Fruit fly (Drosophila melanogaster) whole organism, embryonic: ENCODE measurements around the gene AstA-R1.
A peak's percentile ranks its signal among the peaks of the same experiment; 100 is the strongest.

Source experiments
- BEAF-32 ChIP-seq: fragments of 200-800 bp; sonication (Bioruptor generic); optimal IDR thresholded peaks from 3 replicates; lab custom pipeline; 2017; ENCODE audit warnings: missing biosample characterization, missing genetic modification characterization, mild to moderate bottlenecking, moderate library complexity, missing genetic modification reagents
- Bgb ChIP-seq: fragments of 200-800 bp; sonication (Bioruptor generic); IDR thresholded peaks from 2 replicates; pipeline ENCODE4 v1.3.6; 2022; ENCODE audit warnings: missing biosample characterization, missing genetic modification characterization; ENCODE audit not compliant: partially characterized antibody
- CG10147 ChIP-seq: fragments of 200-800 bp; sonication (Bioruptor generic); optimal IDR thresholded peaks from 2 replicates; lab custom pipeline; 2019; ENCODE audit warnings: missing biosample characterization, mild to moderate bottlenecking, missing genetic modification characterization, moderate library complexity
- CG10267 ChIP-seq: fragments of 200-800 bp; sonication (Bioruptor generic); optimal IDR thresholded peaks from 2 replicates; lab custom pipeline; 2018; ENCODE audit warnings: missing biosample characterization, mild to moderate bottlenecking, missing genetic modification characterization, moderate library complexity
- CG13624 ChIP-seq: fragments of 200-800 bp; sonication (Bioruptor generic); optimal IDR thresholded peaks from 2 replicates; lab custom pipeline; 2016; ENCODE audit warnings: missing biosample characterization, missing genetic modification characterization
- CG15696 ChIP-seq: fragments of 200-800 bp; sonication (Bioruptor generic); optimal IDR thresholded peaks from 2 replicates; lab custom pipeline; 2019; ENCODE audit warnings: missing biosample characterization, mild to moderate bottlenecking, missing genetic modification characterization, moderate library complexity
- CG1647 ChIP-seq: fragments of 200-800 bp; sonication (Bioruptor generic); optimal IDR thresholded peaks from 3 replicates; lab custom pipeline; 2016; ENCODE audit warnings: missing biosample characterization, missing genetic modification characterization
- CG17361 ChIP-seq: fragments of 200-800 bp; sonication (Bioruptor generic); IDR thresholded peaks from 3 replicates; pipeline ENCODE4 v1.3.6; 2022; ENCODE audit warnings: missing biosample characterization, missing genetic modification characterization
- CG17385 ChIP-seq: fragments of 200-800 bp; sonication (Bioruptor generic); optimal IDR thresholded peaks from 3 replicates; lab custom pipeline; 2018; ENCODE audit warnings: missing biosample characterization, mild to moderate bottlenecking, missing genetic modification characterization
- CG31441 ChIP-seq: fragments of 200-800 bp; sonication (Bioruptor generic); IDR thresholded peaks from 2 replicates; pipeline ENCODE4 v1.3.6; 2022; ENCODE audit warnings: missing biosample characterization, missing genetic modification characterization
- CG3407 ChIP-seq: fragments of 200-800 bp; sonication (Bioruptor generic); optimal IDR thresholded peaks from 2 replicates; lab custom pipeline; 2018; ENCODE audit warnings: missing biosample characterization, mild to moderate bottlenecking, missing genetic modification characterization
- CG34224 ChIP-seq: fragments of 200-800 bp; sonication (Bioruptor generic); IDR thresholded peaks from 3 replicates; pipeline ENCODE4 v1.3.6; 2022; ENCODE audit warnings: missing biosample characterization, missing genetic modification characterization; ENCODE audit not compliant: partially characterized antibody
- CG34376 ChIP-seq: fragments of 200-800 bp; sonication (Bioruptor generic); optimal IDR thresholded peaks from 2 replicates; lab custom pipeline; 2018; ENCODE audit warnings: missing biosample characterization, mild to moderate bottlenecking, missing genetic modification characterization
- CG3838 ChIP-seq: fragments of 200-800 bp; sonication (Bioruptor generic); optimal IDR thresholded peaks from 3 replicates; lab custom pipeline; 2016; ENCODE audit warnings: missing biosample characterization, missing genetic modification characterization
- CG4404 ChIP-seq: fragments of 200-800 bp; sonication (Bioruptor generic); IDR thresholded peaks from 2 replicates; pipeline ENCODE4 v1.3.6; 2022; ENCODE audit warnings: missing biosample characterization, missing genetic modification characterization
- CG4424 ChIP-seq: fragments of 200-800 bp; sonication (Bioruptor generic); optimal IDR thresholded peaks from 3 replicates; lab custom pipeline; 2016; ENCODE audit warnings: missing biosample characterization, missing genetic modification characterization
- CG6765 ChIP-seq: fragments of 200-800 bp; sonication (Bioruptor generic); optimal IDR thresholded peaks from 3 replicates; lab custom pipeline; 2017; ENCODE audit warnings: missing biosample characterization, mild to moderate bottlenecking, missing genetic modification characterization
- CG7271 ChIP-seq: fragments of 200-800 bp; sonication (Bioruptor generic); optimal IDR thresholded peaks from 2 replicates; lab custom pipeline; 2018; ENCODE audit warnings: missing biosample characterization, mild to moderate bottlenecking, missing genetic modification characterization, moderate library complexity
- CG7357 ChIP-seq: fragments of 200-800 bp; sonication (Bioruptor generic); IDR thresholded peaks from 3 replicates; pipeline ENCODE4 v1.3.6; 2022; ENCODE audit warnings: missing biosample characterization, missing genetic modification characterization
- CG7556 ChIP-seq: fragments of 200-800 bp; sonication (Bioruptor generic); optimal IDR thresholded peaks from 2 replicates; lab custom pipeline; 2017; ENCODE audit warnings: missing biosample characterization, mild to moderate bottlenecking, missing genetic modification characterization
- CG7745 ChIP-seq: fragments of 200-800 bp; sonication (Bioruptor generic); optimal IDR thresholded peaks from 2 replicates; lab custom pipeline; 2018; ENCODE audit warnings: missing biosample characterization, mild to moderate bottlenecking, missing genetic modification characterization, moderate library complexity
- CG7786 ChIP-seq: fragments of 200-800 bp; sonication (Bioruptor generic); optimal IDR thresholded peaks from 2 replicates; lab custom pipeline; 2016; ENCODE audit warnings: missing biosample characterization, missing genetic modification characterization
- CG8290 ChIP-seq, 3 experiments: fragments of 200-800 bp; sonication (Bioruptor generic); optimal IDR thresholded peaks; 2 replicates each; lab custom pipeline; 2016 to 2019; ENCODE audit warnings: missing biosample characterization in 3 of 3, missing genetic modification characterization in 3 of 3, mild to moderate bottlenecking in 2 of 3, moderate library complexity in 1 of 3
- Fer1 ChIP-seq: fragments of 200-800 bp; sonication (Bioruptor generic); optimal IDR thresholded peaks from 2 replicates; lab custom pipeline; 2017; ENCODE audit warnings: missing biosample characterization, mild to moderate bottlenecking, missing genetic modification characterization
- HmgD ChIP-seq: fragments of 200-800 bp; sonication (Bioruptor generic); optimal IDR thresholded peaks from 3 replicates; lab custom pipeline; 2016; ENCODE audit warnings: missing biosample characterization, missing genetic modification characterization
- MBD-R2 ChIP-seq: fragments of 200-800 bp; sonication (Bioruptor generic); IDR thresholded peaks from 2 replicates; pipeline ENCODE4 v1.3.6; 2022; ENCODE audit warnings: missing biosample characterization, missing genetic modification characterization
- Mad ChIP-seq: fragments of 200-800 bp; sonication (Bioruptor generic); optimal IDR thresholded peaks from 2 replicates; lab custom pipeline; 2016; ENCODE audit warnings: missing biosample characterization, missing genetic modification characterization
- Meics ChIP-seq: fragments of 200-800 bp; sonication (Bioruptor generic); optimal IDR thresholded peaks from 2 replicates; lab custom pipeline; 2017; ENCODE audit warnings: missing biosample characterization, mild to moderate bottlenecking, missing genetic modification characterization
- NC2β ChIP-seq: fragments of 200-800 bp; sonication (Bioruptor generic); optimal IDR thresholded peaks from 2 replicates; lab custom pipeline; 2016; ENCODE audit warnings: missing biosample characterization, missing genetic modification characterization
- Nf-YC ChIP-seq: fragments of 200-800 bp; optimal IDR thresholded peaks from 3 replicates; lab custom pipeline; 2019; ENCODE audit warnings: missing biosample characterization, mild to moderate bottlenecking, missing genetic modification characterization, moderate library complexity
- Sry-β ChIP-seq: fragments of 200-800 bp; sonication (Bioruptor generic); optimal IDR thresholded peaks from 2 replicates; lab custom pipeline; 2018; ENCODE audit warnings: missing biosample characterization, mild to moderate bottlenecking, missing genetic modification characterization, moderate library complexity
- Ssrp ChIP-seq: fragments of 200-800 bp; sonication (Bioruptor generic); optimal IDR thresholded peaks from 2 replicates; lab custom pipeline; 2018; ENCODE audit warnings: missing biosample characterization, mild to moderate bottlenecking, missing genetic modification characterization, moderate library complexity
- abd-A ChIP-seq: fragments of 200-800 bp; sonication (Bioruptor generic); optimal IDR thresholded peaks from 3 replicates; lab custom pipeline; 2019; ENCODE audit warnings: missing biosample characterization, mild to moderate bottlenecking, missing genetic modification characterization, moderate library complexity
- ase ChIP-seq: fragments of 200-800 bp; sonication (Bioruptor generic); IDR thresholded peaks from 3 replicates; pipeline ENCODE4 v1.3.6; 2022; ENCODE audit warnings: missing biosample characterization, missing genetic modification characterization
- cas ChIP-seq: fragments of 200-800 bp; sonication (Bioruptor generic); IDR thresholded peaks from 2 replicates; pipeline ENCODE4 v1.3.6; 2022; ENCODE audit warnings: missing biosample characterization, missing genetic modification characterization
- chif ChIP-seq, 2 experiments: fragments of 200-800 bp; sonication (Bioruptor generic); optimal IDR thresholded peaks; 3 replicates each; lab custom pipeline; 2016; ENCODE audit warnings: missing biosample characterization in 2 of 2, missing genetic modification characterization in 2 of 2
- chinmo ChIP-seq: fragments of 200-800 bp; sonication (Bioruptor generic); IDR thresholded peaks from 4 replicates; pipeline ENCODE4 v1.3.6; 2022; ENCODE audit warnings: missing biosample characterization, missing genetic modification characterization; ENCODE audit not compliant: partially characterized antibody
- crol ChIP-seq: fragments of 200-800 bp; sonication (Bioruptor generic); IDR thresholded peaks from 2 replicates; pipeline ENCODE4 v1.3.6; 2022; ENCODE audit warnings: missing biosample characterization, missing genetic modification characterization
- cwo ChIP-seq: fragments of 200-800 bp; sonication (Bioruptor generic); optimal IDR thresholded peaks from 3 replicates; lab custom pipeline; 2017; ENCODE audit warnings: missing biosample characterization, missing genetic modification characterization, mild to moderate bottlenecking, moderate library complexity, missing genetic modification reagents
- dimm ChIP-seq: fragments of 200-800 bp; sonication (Bioruptor generic); IDR thresholded peaks from 2 replicates; pipeline ENCODE4 v1.3.6; 2022; ENCODE audit warnings: missing biosample characterization, missing genetic modification characterization
- dm ChIP-seq: fragments of 200-800 bp; sonication (Bioruptor generic); optimal IDR thresholded peaks from 3 replicates; lab custom pipeline; 2016; ENCODE audit warnings: missing biosample characterization, missing genetic modification characterization
- en ChIP-seq: fragments of 200-800 bp; sonication (Bioruptor generic); optimal IDR thresholded peaks from 2 replicates; lab custom pipeline; 2016; ENCODE audit warnings: missing biosample characterization, missing genetic modification characterization
- fu2 ChIP-seq: fragments of 200-800 bp; sonication (Bioruptor generic); optimal IDR thresholded peaks from 2 replicates; lab custom pipeline; 2016; ENCODE audit warnings: missing biosample characterization, missing genetic modification characterization
- lilli ChIP-seq: fragments of 200-800 bp; sonication (Bioruptor generic); optimal IDR thresholded peaks from 3 replicates; lab custom pipeline; 2016; ENCODE audit warnings: missing biosample characterization, missing genetic modification characterization
- nom ChIP-seq: fragments of 200-800 bp; sonication (Bioruptor generic); optimal IDR thresholded peaks from 2 replicates; lab custom pipeline; 2017; ENCODE audit warnings: missing biosample characterization, missing genetic modification characterization, mild to moderate bottlenecking, moderate library complexity, missing genetic modification reagents
- run ChIP-seq: fragments of 200-800 bp; sonication (Bioruptor generic); optimal IDR thresholded peaks from 3 replicates; lab custom pipeline; 2018; ENCODE audit warnings: missing biosample characterization, mild to moderate bottlenecking, missing genetic modification characterization
- sob ChIP-seq: fragments of 200-800 bp; sonication (Bioruptor generic); IDR thresholded peaks from 2 replicates; pipeline ENCODE4 v1.3.6; 2022; ENCODE audit warnings: missing biosample characterization, missing genetic modification characterization
- tio ChIP-seq: fragments of 200-800 bp; sonication (Bioruptor generic); optimal IDR thresholded peaks from 2 replicates; lab custom pipeline; 2017; ENCODE audit warnings: missing biosample characterization, missing genetic modification characterization, inconsistent platforms
- ttk ChIP-seq: fragments of 200-800 bp; sonication (Bioruptor generic); IDR thresholded peaks from 2 replicates; pipeline ENCODE4 v2.1.2; 2022; ENCODE audit warnings: missing biosample characterization, missing genetic modification characterization

Gene AstA-R1

DNA sequence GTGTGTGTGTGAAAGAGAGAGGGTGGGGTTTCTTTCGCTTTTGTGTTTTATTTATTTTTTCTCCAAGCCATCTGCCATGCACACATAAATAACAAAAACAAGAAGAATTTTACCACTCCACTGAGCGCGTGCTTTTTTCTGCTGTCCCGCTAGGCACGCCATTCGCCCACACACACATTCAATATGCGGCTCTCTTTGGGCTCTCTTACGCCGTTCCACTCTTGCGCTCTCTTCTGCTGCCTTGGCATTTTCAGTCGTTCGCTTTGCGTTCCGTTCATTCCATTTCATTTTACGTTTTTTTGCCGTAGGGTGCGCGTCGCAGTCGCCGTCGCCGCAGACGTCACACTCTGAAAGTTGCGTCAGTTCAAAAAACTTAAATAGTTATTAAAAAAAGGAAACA, 114.7 kb downstream of the AstA-R1 start (continued):
- TF ChIP-seq CG7745: no peak
- no peak for TF ChIP-seq HmgD (GFP tag; lab: Kevin White, UChicago)
- TF ChIP-seq NC2β (GFP tag; lab: Kevin White, UChicago): no peak
- no peak for TF ChIP-seq lilli (GFP tag; lab: Kevin White, UChicago)
- no peak for TF ChIP-seq CG10267 (tag; lab: Kevin White, UChicago)
- TF ChIP-seq abd-A (tag; lab: Kevin White, UChicago): peak; percentile 33
- peak; percentile 43 for TF ChIP-seq CG34376 (GFP tag; lab: Kevin White, UChicago)
- TF ChIP-seq CG3407: no peak
- peak; percentile 42; the same call in 1 of the 3 replicates for TF ChIP-seq CG34224 (GFP tag; lab: Robert Waterston, UW)
- no peak for TF ChIP-seq CG1647 (GFP tag; lab: Kevin White, UChicago)
- TF ChIP-seq CG7271 (tag; lab: Kevin White, UChicago): no peak
- no peak for TF ChIP-seq CG6765 (GFP tag; lab: Kevin White, UChicago)
- no peak for TF ChIP-seq CG4424 (GFP tag; lab: Kevin White, UChicago)
- peak; percentile 91; the same call in 3 of the 4 replicates for TF ChIP-seq chinmo (GFP tag; lab: Robert Waterston, UW)
- no peak for TF ChIP-seq Sry-β (GFP tag; lab: Kevin White, UChicago)
- no peak for TF ChIP-seq CG7357 (GFP tag; lab: Robert Waterston, UW)
- no peak for TF ChIP-seq Meics (GFP tag; lab: Kevin White, UChicago)
- no peak for TF ChIP-seq sob (GFP tag; lab: Robert Waterston, UW)

DNA sequence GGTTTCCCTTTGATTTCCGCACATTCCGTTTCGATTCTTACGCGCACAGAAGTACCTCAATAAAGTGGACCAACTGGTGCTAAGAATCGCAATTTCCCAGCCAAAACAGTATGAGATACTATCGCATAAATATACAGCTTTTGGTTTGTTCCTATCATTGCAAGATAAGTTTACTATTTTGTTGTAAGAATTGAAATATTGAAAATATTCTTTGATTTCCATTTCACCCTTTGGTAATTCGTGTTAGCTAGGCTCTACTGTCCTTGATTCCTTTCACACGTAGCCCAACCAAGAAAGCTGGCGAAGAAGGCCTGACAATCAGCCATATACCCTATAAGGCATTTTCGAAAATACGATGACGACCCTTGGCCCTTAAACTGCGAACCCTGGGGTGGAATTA, 116.3 kb downstream of the AstA-R1 start:
- peak; percentile 38 for TF ChIP-seq Ssrp (tag; lab: Kevin White, UChicago)
- no peak for TF ChIP-seq en
- TF ChIP-seq run (tag; lab: Kevin White, UChicago): no peak
- no peak for TF ChIP-seq cwo (GFP tag; lab: Kevin White, UChicago)
- TF ChIP-seq nom (GFP tag; lab: Kevin White, UChicago): no peak
- TF ChIP-seq CG8290 (GFP tag; optimal IDR thresholded peaks at IDR 0.05; lab: Kevin White, UChicago): no peak
- peak in 1 of 2 experiments; percentile 58 for TF ChIP-seq CG8290 (tag; optimal IDR thresholded peaks at IDR 0.05; lab: Kevin White, UChicago)
- no peak for TF ChIP-seq ase (GFP tag; lab: Robert Waterston, UW)
- peak; percentile 35 for TF ChIP-seq CG15696 (tag; lab: Kevin White, UChicago)
- peak; percentile 52; the same call in 1 of the 2 replicates for TF ChIP-seq CG31441
- no peak for TF ChIP-seq MBD-R2 (GFP tag; lab: Robert Waterston, UW)
- no peak for TF ChIP-seq cas (GFP tag; lab: Robert Waterston, UW)
- TF ChIP-seq Mad (GFP tag; lab: Kevin White, UChicago): no peak
- TF ChIP-seq CG4404 (GFP tag; lab: Robert Waterston, UW): peak; percentile 54; the same call in 1 of the 2 replicates
- peak; percentile 27; the same call in 1 of the 2 replicates for TF ChIP-seq ttk
- TF ChIP-seq chif (GFP tag; optimal IDR thresholded peaks at IDR 0.05; lab: Kevin White, UChicago): peak; percentile 11 to 32
- peak; percentile 9 for TF ChIP-seq tio
- no peak for TF ChIP-seq dm (GFP tag; lab: Kevin White, UChicago)
- no peak for TF ChIP-seq crol
- peak; percentile 58 for TF ChIP-seq Fer1 (GFP tag; lab: Kevin White, UChicago)
- peak; percentile 22 for TF ChIP-seq Nf-YC (tag; lab: Kevin White, UChicago)
- no peak for TF ChIP-seq CG3838
- TF ChIP-seq CG4424 (GFP tag; lab: Kevin White, UChicago): peak; percentile 40
- no peak for TF ChIP-seq dimm (GFP tag; lab: Robert Waterston, UW)
- TF ChIP-seq CG17361 (GFP tag; lab: Robert Waterston, UW): peak; percentile 61
- TF ChIP-seq CG17385 (GFP tag; lab: Kevin White, UChicago): peak; percentile 37
- TF ChIP-seq CG7786: peak; percentile 33
- TF ChIP-seq BEAF-32 (GFP tag; lab: Kevin White, UChicago): no peak
- no peak for TF ChIP-seq Bgb (GFP tag; lab: Robert Waterston, UW)
- TF ChIP-seq CG7556 (GFP tag; lab: Kevin White, UChicago): peak; percentile 56
- peak; percentile 13 for TF ChIP-seq CG13624 (GFP tag; lab: Kevin White, UChicago)
- peak; percentile 10 for TF ChIP-seq CG10147 (GFP tag; lab: Kevin White, UChicago)
- no peak for TF ChIP-seq fu2 (GFP tag; lab: Kevin White, UChicago)
